Fruit fly (Drosophila melanogaster): ENCODE data around the gene CG11768.

DNA sequence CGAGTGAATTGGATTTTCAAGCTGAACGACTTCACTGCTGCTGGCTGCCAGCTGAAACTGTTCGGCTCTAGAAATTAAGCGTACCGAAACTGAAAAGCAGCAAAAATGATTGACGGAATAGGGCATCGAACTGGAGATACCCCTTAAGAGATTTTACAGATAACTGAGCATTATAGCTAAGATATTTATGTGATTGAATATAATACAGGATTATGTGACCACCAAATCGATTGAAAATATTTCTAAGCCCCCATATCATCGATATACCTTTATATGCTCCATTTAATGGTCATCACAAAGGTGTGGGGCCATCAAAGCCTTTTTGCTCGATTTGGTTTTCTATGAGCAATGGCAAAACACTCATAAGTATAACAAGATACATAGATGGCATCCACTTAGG lies 16.8 kb upstream of the CG11768 start:
- TF ChIP-seq CG8478 (optimal IDR thresholded peaks at IDR 0.05) (no peak), CTCF (optimal IDR thresholded peaks at IDR 0.05) (no peak)
